Fruit fly (Drosophila melanogaster): ENCODE results near the gene CG5149.

CG5149 gene

DNA sequence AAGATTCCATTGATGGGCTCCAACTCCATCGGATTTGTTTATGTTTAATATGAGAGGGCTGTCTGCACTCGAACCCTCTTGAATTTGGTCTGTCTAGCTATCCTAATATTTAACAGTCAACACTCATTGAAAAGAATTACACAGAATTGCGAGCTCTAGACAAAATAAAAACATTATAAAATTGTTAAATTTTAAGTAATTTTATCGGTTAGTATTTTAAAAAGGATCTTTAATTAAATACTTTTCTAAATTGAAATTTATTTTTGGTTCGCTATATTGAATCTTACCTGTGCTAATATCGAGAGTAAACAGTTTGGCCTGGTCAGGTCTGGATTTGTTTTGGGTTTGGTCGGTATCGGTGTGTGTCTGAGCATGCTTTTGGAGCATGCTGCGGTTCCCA lies 13.6 kb upstream of the CG5149 start (continued):
- TF ChIP-seq Med (GFP tag) (peak; percentile 75), CG10979 (tag; optimal IDR thresholded peaks at IDR 0.05) (peak; percentile 72), CG7372 (GFP tag; IDR thresholded peaks at IDR 0.05) (peak; percentile 65; the same call in 1 of the 2 replicates), CG11456 (GFP tag; IDR thresholded peaks at IDR 0.05) (peak; percentile 76; the same call in 2 of the 3 replicates), unpg (GFP tag; optimal IDR thresholded peaks at IDR 0.05) (peak; percentile 87), CG34376 (GFP tag; optimal IDR thresholded peaks at IDR 0.05) (no peak), CG31365 (tag; optimal IDR thresholded peaks at IDR 0.05) (no peak), CTCF (GFP tag; optimal IDR thresholded peaks at IDR 0.05) (no peak), crol (GFP tag; IDR thresholded peaks at IDR 0.05) (no peak), CG13424 (tag; optimal IDR thresholded peaks at IDR 0.05) (peak; percentile 80), CG1529 (GFP tag; optimal IDR thresholded peaks at IDR 0.05) (peak; percentile 11), dm (GFP tag; optimal IDR thresholded peaks at IDR 0.05) (no peak), CG7839 (tag; optimal IDR thresholded peaks at IDR 0.05) (peak; percentile 87), CG6272 (GFP tag; IDR thresholded peaks at IDR 0.05) (peak; percentile 33), CG10366 (GFP tag; IDR thresholded peaks at IDR 0.05) (peak; percentile 79), Dref (GFP tag; IDR thresholded peaks at IDR 0.05) (no peak), CG2712 (tag; optimal IDR thresholded peaks at IDR 0.05) (peak; percentile 86), bsh (GFP tag; optimal IDR thresholded peaks at IDR 0.05) (peak in 1 of 2 experiments; percentile 76), CG12744 (GFP tag; optimal IDR thresholded peaks at IDR 0.05) (no peak), tx (GFP tag; optimal IDR thresholded peaks at IDR 0.05) (peak; percentile 2), ttk (GFP tag; IDR thresholded peaks at IDR 0.05) (peak; percentile 83), psq (GFP tag; optimal IDR thresholded peaks at IDR 0.05) (no peak), CG3281 (GFP tag; optimal IDR thresholded peaks at IDR 0.05) (peak; percentile 56), lov (optimal IDR thresholded peaks at IDR 0.05) (no peak), lov (GFP tag; IDR thresholded peaks at IDR 0.05) (no peak), wek (GFP tag; optimal IDR thresholded peaks at IDR 0.05) (no peak), aop (GFP tag; IDR thresholded peaks at IDR 0.05) (no peak), mld (GFP tag; IDR thresholded peaks at IDR 0.05; ENCODE audit: partially characterized antibody) (no peak), CG17568 (GFP tag; optimal IDR thresholded peaks at IDR 0.05) (no peak), CG1603 (tag; optimal IDR thresholded peaks at IDR 0.05) (peak; percentile 31), Rx (GFP tag; IDR thresholded peaks at IDR 0.05) (no peak), nmo (GFP tag; optimal IDR thresholded peaks at IDR 0.05) (peak; percentile 79), Hey (tag; optimal IDR thresholded peaks at IDR 0.05) (no peak), CG9817 (tag; optimal IDR thresholded peaks at IDR 0.05) (peak; percentile 85), Hand (GFP tag; optimal IDR thresholded peaks at IDR 0.05) (peak; percentile 29), CG11560 (tag; IDR thresholded peaks at IDR 0.05) (peak; percentile 59; the same call in 2 of the 3 replicates), onecut (GFP tag; IDR thresholded peaks at IDR 0.05) (0 out of 2 replicates have a peak, but pooled peaks have one; percentile 39), ssp (GFP tag; IDR thresholded peaks at IDR 0.05) (peak; percentile 54), CG10431 (GFP tag; optimal IDR thresholded peaks at IDR 0.05) (peak; percentile 2), sens (GFP tag) (peak; percentile 91), CG30020 (tag; optimal IDR thresholded peaks at IDR 0.05) (peak; percentile 12), her (GFP tag; optimal IDR thresholded peaks at IDR 0.05) (no peak), CG6654 (GFP tag; optimal IDR thresholded peaks at IDR 0.05) (no peak), CG17359 (tag; optimal IDR thresholded peaks at IDR 0.05) (peak; percentile 80), Side (GFP tag; optimal IDR thresholded peaks at IDR 0.05) (no peak), CG8924 (tag; optimal IDR thresholded peaks at IDR 0.05) (peak; percentile 75), CG31224 (GFP tag; IDR thresholded peaks at IDR 0.05) (peak; percentile 63), CG2129 (GFP tag; IDR thresholded peaks at IDR 0.05; ENCODE audit: partially characterized antibody) (no peak), slou (GFP tag; optimal IDR thresholded peaks at IDR 0.05) (peak; percentile 12), CG9876 (GFP tag; optimal IDR thresholded peaks at IDR 0.05) (no peak), CG6689 (GFP tag; IDR thresholded peaks at IDR 0.05) (peak; percentile 78), Mad (GFP tag; optimal IDR thresholded peaks at IDR 0.05) (peak; percentile 5)

Data from whole organism, embryonic.